Fruit fly (Drosophila melanogaster): Measurements from ENCODE around the gene Atac1.
A peak's percentile ranks its signal among the peaks of the same experiment; 100 is the strongest.

Gene Atac1

DNA sequence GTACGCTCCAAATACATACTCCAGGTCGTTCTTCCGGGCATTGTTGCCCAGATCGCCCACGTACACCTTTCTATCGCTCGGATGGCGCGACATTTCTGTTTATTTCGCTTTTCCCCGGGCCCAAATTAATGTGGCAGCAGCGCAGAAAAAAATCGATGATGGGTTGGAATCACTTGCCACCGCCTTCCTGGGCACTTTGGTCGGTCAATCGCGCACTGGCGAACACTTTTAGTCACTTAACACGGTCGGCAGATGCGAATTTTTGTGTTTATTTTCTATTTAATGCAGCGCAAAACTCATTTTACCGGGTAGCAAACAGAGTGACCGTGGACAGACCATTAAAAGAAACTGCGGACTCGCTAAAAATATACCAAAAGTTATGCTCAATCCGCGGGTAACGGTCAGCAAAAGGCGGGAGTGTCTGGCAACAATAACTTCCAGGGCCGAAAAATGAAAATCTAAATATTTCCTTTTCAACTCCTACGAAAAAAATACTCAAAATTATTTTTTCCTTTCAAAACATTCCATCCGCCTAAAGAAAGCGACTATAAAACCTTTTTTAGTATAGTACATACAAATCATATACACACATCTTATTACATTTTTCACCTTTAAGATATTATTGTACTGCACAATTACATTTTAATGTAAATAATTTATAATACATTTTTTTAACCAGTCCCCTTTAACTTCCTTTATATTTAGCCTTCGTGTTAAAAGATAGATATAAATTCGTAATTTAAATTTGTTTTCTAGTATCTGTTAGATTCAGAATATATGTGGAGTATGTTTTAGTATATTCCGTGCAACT, 40.1 kb downstream of the Atac1 start, which contains the start of gene x16 (continued):
- TF ChIP-seq stc (GFP tag; IDR thresholded peaks at IDR 0.05) (no peak), CG8281 (tag; optimal IDR thresholded peaks at IDR 0.05) (no peak), Ets97D (GFP tag; optimal IDR thresholded peaks at IDR 0.05) (peak; percentile 35), CG7928 (GFP tag; optimal IDR thresholded peaks at IDR 0.05) (peak; percentile 83), bigmax (GFP tag; optimal IDR thresholded peaks at IDR 0.05) (no peak), CG9797 (GFP tag; optimal IDR thresholded peaks at IDR 0.05) (peak; percentile 77), Doc3 (GFP tag; IDR thresholded peaks at IDR 0.05; ENCODE audit: partially characterized antibody) (no peak), E2f2 (GFP tag; IDR thresholded peaks at IDR 0.05) (peak; percentile 54), nerfin-2 (GFP tag; IDR thresholded peaks at IDR 0.05; ENCODE audit: partially characterized antibody) (no peak), CG30403 (GFP tag; optimal IDR thresholded peaks at IDR 0.05) (peak; percentile 10), fu2 (GFP tag; optimal IDR thresholded peaks at IDR 0.05) (peak; percentile 8), Hsf (GFP tag; optimal IDR thresholded peaks at IDR 0.05) (peak; percentile 10), CG4424 (GFP tag; optimal IDR thresholded peaks at IDR 0.05) (peak; percentile 23), CG17612 (GFP tag; IDR thresholded peaks at IDR 0.05) (no peak), BEAF-32 (GFP tag; optimal IDR thresholded peaks at IDR 0.05) (peak; percentile 37), Med (GFP tag) (peak; percentile 10), slbo (GFP tag; IDR thresholded peaks at IDR 0.05) (peak; percentile 39; the same call in 1 of the 2 replicates), CG14710 (tag; optimal IDR thresholded peaks at IDR 0.05) (peak; percentile 50), NFAT (GFP tag; IDR thresholded peaks at IDR 0.05) (0 out of 2 replicates have a peak, but pooled peaks have one; percentile 10), Sin3A (optimal IDR thresholded peaks at IDR 0.05) (peak; percentile 76), Sry-δ (GFP tag; optimal IDR thresholded peaks at IDR 0.05) (peak; percentile 5), Rfx (GFP tag; IDR thresholded peaks at IDR 0.05) (peak; percentile 18; the same call in 1 of the 2 replicates), nmo (GFP tag; optimal IDR thresholded peaks at IDR 0.05) (peak; percentile 30), cg (GFP tag; optimal IDR thresholded peaks at IDR 0.05) (no peak), kay (GFP tag; optimal IDR thresholded peaks at IDR 0.05) (no peak), B-H2 (GFP tag; optimal IDR thresholded peaks at IDR 0.05) (peak; percentile 8), CG11504 (tag; optimal IDR thresholded peaks at IDR 0.05) (peak; percentile 35), CG31224 (GFP tag; IDR thresholded peaks at IDR 0.05) (no peak), CG9932 (GFP tag; IDR thresholded peaks at IDR 0.05) (peak; percentile 37; the same call in 1 of the 2 replicates), MESR4 (GFP tag; optimal IDR thresholded peaks at IDR 0.05) (peak; percentile 7), CG2120 (GFP tag; optimal IDR thresholded peaks at IDR 0.05) (peak; percentile 11), sna (GFP tag; IDR thresholded peaks at IDR 0.05; ENCODE audit: partially characterized antibody) (no peak), row (GFP tag; IDR thresholded peaks at IDR 0.05) (peak; percentile 34; the same call in 2 of the 3 replicates), sisA (GFP tag; IDR thresholded peaks at IDR 0.05) (0 out of 2 replicates have a peak, but pooled peaks have one; percentile 10), CG12942 (GFP tag; optimal IDR thresholded peaks at IDR 0.05) (no peak), CG12391 (tag; optimal IDR thresholded peaks at IDR 0.05) (peak; percentile 18), gfzf (GFP tag; optimal IDR thresholded peaks at IDR 0.05) (peak; percentile 85), CG34422 (GFP tag; IDR thresholded peaks at IDR 0.05) (0 out of 3 replicates have a peak, but pooled peaks have one; percentile 12)

DNA sequence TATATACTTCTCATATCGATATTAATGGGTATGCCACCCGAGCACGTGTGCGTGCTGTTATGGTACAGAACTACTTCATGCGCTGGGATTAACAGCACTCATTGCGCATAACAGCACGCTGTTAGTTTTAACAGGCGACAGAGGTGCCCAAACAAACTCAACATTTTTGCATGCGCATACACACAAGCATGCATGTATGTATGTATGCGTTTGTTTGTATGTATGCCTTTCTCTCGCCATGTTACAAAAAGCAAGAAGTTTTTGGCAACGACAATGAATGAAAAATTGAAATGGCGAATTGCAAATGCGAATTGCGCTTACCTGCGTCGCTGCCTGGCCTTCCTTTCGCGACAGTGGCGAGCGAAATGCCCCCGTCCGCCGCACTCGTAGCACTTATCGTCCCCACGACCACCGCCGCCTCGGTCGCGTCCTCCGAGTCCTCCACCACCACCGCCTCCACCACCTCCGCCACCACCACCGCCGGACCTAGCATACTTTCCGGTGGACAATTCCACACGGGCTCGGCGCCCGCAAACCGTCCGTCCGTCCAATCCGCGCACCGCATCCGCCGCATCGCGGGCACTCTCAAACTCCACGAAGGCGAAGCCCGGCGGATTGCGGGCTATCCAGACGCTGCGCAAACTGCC, 40.8 kb downstream of the Atac1 start:
- TF ChIP-seq pum (GFP tag; optimal IDR thresholded peaks at IDR 0.05) (no peak), Dbx (GFP tag; IDR thresholded peaks at IDR 0.05) (0 out of 3 replicates have a peak, but pooled peaks have one; percentile 12), pfk (GFP tag; optimal IDR thresholded peaks at IDR 0.05) (no peak), slou (GFP tag; optimal IDR thresholded peaks at IDR 0.05) (no peak), peb (GFP tag; IDR thresholded peaks at IDR 0.05) (no peak), CG15479 (GFP tag; optimal IDR thresholded peaks at IDR 0.05) (peak; percentile 63), crol (GFP tag; IDR thresholded peaks at IDR 0.05) (peak; percentile 77; the same call in 1 of the 2 replicates), CG13894 (tag; optimal IDR thresholded peaks at IDR 0.05) (no peak), Sry-β (GFP tag; optimal IDR thresholded peaks at IDR 0.05) (peak; percentile 15), Nf-YA (GFP tag; IDR thresholded peaks at IDR 0.05) (no peak), mld (GFP tag; IDR thresholded peaks at IDR 0.05; ENCODE audit: partially characterized antibody) (0 out of 3 replicates have a peak, but pooled peaks have one; percentile 33), Bgb (GFP tag; IDR thresholded peaks at IDR 0.05; ENCODE audit: partially characterized antibody) (0 out of 2 replicates have a peak, but pooled peaks have one; percentile 15)
